Fruit fly (Drosophila melanogaster): Measurements from ENCODE around the gene inaF-C.

inaF-C gene

dm6 chrX:11716731-11717326 is 14.7 kb downstream of the inaF-C start, which contains the start of gene prtp (continued):
- TF ChIP-seq CG17802 (tag; optimal IDR thresholded peaks at IDR 0.05) (no peak), Fer3 (tag; optimal IDR thresholded peaks at IDR 0.05) (peak; percentile 30), CG34376 (GFP tag; optimal IDR thresholded peaks at IDR 0.05) (no peak), lbe (GFP tag; optimal IDR thresholded peaks at IDR 0.05) (peak; percentile 48), CG3407 (GFP tag; optimal IDR thresholded peaks at IDR 0.05) (no peak), CG33557 (GFP tag; optimal IDR thresholded peaks at IDR 0.05) (no peak), insv (GFP tag; optimal IDR thresholded peaks at IDR 0.05) (no peak), CG17568 (GFP tag; optimal IDR thresholded peaks at IDR 0.05) (no peak), vvl (GFP tag; IDR thresholded peaks at IDR 0.05) (no peak), trh (GFP tag; optimal IDR thresholded peaks at IDR 0.05) (no peak), CG11695 (GFP tag; IDR thresholded peaks at IDR 0.05) (no peak), CG12942 (GFP tag; optimal IDR thresholded peaks at IDR 0.05) (no peak), nau (GFP tag; optimal IDR thresholded peaks at IDR 0.05) (no peak), pnt (GFP tag; optimal IDR thresholded peaks at IDR 0.05) (no peak), fu2 (GFP tag; optimal IDR thresholded peaks at IDR 0.05) (no peak), CG1832 (GFP tag; optimal IDR thresholded peaks at IDR 0.05) (no peak), CG11085 (GFP tag; IDR thresholded peaks at IDR 0.05) (no peak), unc-4 (GFP tag; IDR thresholded peaks at IDR 0.05; ENCODE audit: partially characterized antibody) (peak; percentile 61; the same call in 1 of the 2 replicates), slp2 (GFP tag; optimal IDR thresholded peaks at IDR 0.05) (no peak), corto (GFP tag; optimal IDR thresholded peaks at IDR 0.05) (peak; percentile 37), Mes4 (GFP tag; optimal IDR thresholded peaks at IDR 0.05) (no peak), Hmr (GFP tag; optimal IDR thresholded peaks at IDR 0.05) (peak; percentile 14), sqz (GFP tag; optimal IDR thresholded peaks at IDR 0.05) (no peak), C15 (GFP tag; IDR thresholded peaks at IDR 0.05) (no peak), Meics (GFP tag; optimal IDR thresholded peaks at IDR 0.05) (no peak), hth (optimal IDR thresholded peaks at IDR 0.05) (no peak), CG6654 (GFP tag; optimal IDR thresholded peaks at IDR 0.05) (no peak), CG16779 (GFP tag; IDR thresholded peaks at IDR 0.05) (no peak), NC2β (GFP tag; optimal IDR thresholded peaks at IDR 0.05) (no peak), CG4617 (GFP tag; optimal IDR thresholded peaks at IDR 0.05; ENCODE audit: borderline replicate concordance) (no peak), tna (GFP tag; IDR thresholded peaks at IDR 0.05; ENCODE audit: partially characterized antibody) (no peak), gcm2 (GFP tag; optimal IDR thresholded peaks at IDR 0.05) (no peak), usp (GFP tag; optimal IDR thresholded peaks at IDR 0.05) (no peak), eyg (GFP tag; optimal IDR thresholded peaks at IDR 0.05) (no peak), CG9876 (GFP tag; optimal IDR thresholded peaks at IDR 0.05) (no peak), CG4404 (GFP tag; IDR thresholded peaks at IDR 0.05) (no peak), sob (GFP tag; IDR thresholded peaks at IDR 0.05) (no peak), H2.0 (GFP tag; IDR thresholded peaks at IDR 0.05) (no peak), ranshi (GFP tag; IDR thresholded peaks at IDR 0.05) (no peak), D19A (tag; optimal IDR thresholded peaks at IDR 0.05) (no peak), onecut (GFP tag; IDR thresholded peaks at IDR 0.05) (no peak), crp (GFP tag; optimal IDR thresholded peaks at IDR 0.05) (peak; percentile 17 to 81), kah (GFP tag; optimal IDR thresholded peaks at IDR 0.05) (peak; percentile 83), CG9817 (tag; optimal IDR thresholded peaks at IDR 0.05) (no peak), stwl (tag; optimal IDR thresholded peaks at IDR 0.05) (peak; percentile 57), pum (GFP tag; optimal IDR thresholded peaks at IDR 0.05) (no peak), CG34224 (GFP tag; IDR thresholded peaks at IDR 0.05; ENCODE audit: partially characterized antibody) (no peak), Taf1 (GFP tag; IDR thresholded peaks at IDR 0.05) (no peak), lab (GFP tag; optimal IDR thresholded peaks at IDR 0.05) (no peak), Sox100B (GFP tag; optimal IDR thresholded peaks at IDR 0.05) (no peak), fd102C (GFP tag; optimal IDR thresholded peaks at IDR 0.05) (no peak)
